Worm (Caenorhabditis elegans): ENCODE results near the gene F09B12.3.

DNA sequence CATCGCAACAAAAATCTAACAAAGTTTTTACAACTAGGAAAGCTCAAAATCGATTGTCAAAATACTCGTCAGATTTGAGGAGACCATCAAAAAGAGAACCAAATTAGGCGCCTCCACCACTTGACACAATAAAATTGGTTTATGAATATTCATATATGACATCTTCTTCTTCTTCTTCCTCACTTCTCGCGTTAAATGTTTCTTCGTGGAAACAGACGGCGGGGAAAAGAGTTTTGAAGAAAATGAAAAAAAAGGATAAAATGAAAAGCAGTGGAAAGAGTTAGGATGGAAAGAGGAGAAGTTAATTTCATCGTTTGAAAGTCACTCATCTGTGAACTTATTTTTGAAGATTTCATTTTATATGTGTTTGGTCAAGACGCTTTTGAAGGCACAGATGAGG is 37.2 kb upstream of the F09B12.3 start:
- TF ChIP-seq cog-1 (tag; optimal IDR thresholded peaks at IDR 0.05), result no peak
- TF ChIP-seq tab-1 (GFP tag; IDR thresholded peaks at IDR 0.05), result no peak
- no peak for TF ChIP-seq med-1 (GFP tag; optimal IDR thresholded peaks at IDR 0.05; ENCODE audit: insufficient read depth)
- TF ChIP-seq flt-1 (GFP tag; IDR thresholded peaks at IDR 0.05), result no peak
- TF ChIP-seq ref-1 (GFP tag; conservative IDR thresholded peaks at IDR 0.05), result no peak
- no peak for TF ChIP-seq ztf-23 (GFP tag; IDR thresholded peaks at IDR 0.05)
- no peak for TF ChIP-seq T22C8.4 (GFP tag; IDR thresholded peaks at IDR 0.05)
- no peak for TF ChIP-seq ztf-29 (GFP tag; IDR thresholded peaks at IDR 0.05)
- no peak for TF ChIP-seq klf-2 (GFP tag; conservative IDR thresholded peaks at IDR 0.05)

Measured in whole organism, midembryonic.